Worm (Caenorhabditis elegans): ENCODE measurements around the gene lips-10.

ce11 chrII:8440097-8440496, 1.1 kb downstream of the lips-10 start:
- TF ChIP-seq him-1 (tag; optimal IDR thresholded peaks at IDR 0.05) (no peak), W03F9.2 (tag; optimal IDR thresholded peaks at IDR 0.05) (no peak)

Measured in whole organism, L4/young adult.